Fruit fly (Drosophila melanogaster) whole organism, embryonic: ENCODE results near the gene Bet5.

Experiments used
- CG12769 ChIP-seq: fragments of 200-800 bp; sonication (Bioruptor generic); optimal IDR thresholded peaks from 2 replicates; lab custom pipeline; 2019; ENCODE audit warnings: missing biosample characterization, mild to moderate bottlenecking, missing genetic modification characterization, moderate library complexity
- HLH4C ChIP-seq: fragments of 200-800 bp; sonication (Bioruptor generic); IDR thresholded peaks from 3 replicates; pipeline ENCODE4 v1.3.6; 2022; ENCODE audit warnings: missing biosample characterization, missing genetic modification characterization; ENCODE audit not compliant: partially characterized antibody
- MTF-1 ChIP-seq: fragments of 200-800 bp; sonication (Bioruptor generic); optimal IDR thresholded peaks from 2 replicates; lab custom pipeline; 2018; ENCODE audit warnings: missing biosample characterization, mild to moderate bottlenecking, missing genetic modification characterization, borderline replicate concordance
- NC2β ChIP-seq: fragments of 200-800 bp; sonication (Bioruptor generic); optimal IDR thresholded peaks from 2 replicates; lab custom pipeline; 2016; ENCODE audit warnings: missing biosample characterization, missing genetic modification characterization
- pita ChIP-seq: fragments of 200-800 bp; sonication (Bioruptor generic); optimal IDR thresholded peaks from 2 replicates; lab custom pipeline; 2017; ENCODE audit warnings: missing biosample characterization, mild to moderate bottlenecking, missing genetic modification characterization
- usp ChIP-seq: fragments of >200 bp; optimal IDR thresholded peaks from 2 replicates; lab custom pipeline; 2017; ENCODE audit warnings: missing biosample characterization, missing genetic modification characterization

DNA sequence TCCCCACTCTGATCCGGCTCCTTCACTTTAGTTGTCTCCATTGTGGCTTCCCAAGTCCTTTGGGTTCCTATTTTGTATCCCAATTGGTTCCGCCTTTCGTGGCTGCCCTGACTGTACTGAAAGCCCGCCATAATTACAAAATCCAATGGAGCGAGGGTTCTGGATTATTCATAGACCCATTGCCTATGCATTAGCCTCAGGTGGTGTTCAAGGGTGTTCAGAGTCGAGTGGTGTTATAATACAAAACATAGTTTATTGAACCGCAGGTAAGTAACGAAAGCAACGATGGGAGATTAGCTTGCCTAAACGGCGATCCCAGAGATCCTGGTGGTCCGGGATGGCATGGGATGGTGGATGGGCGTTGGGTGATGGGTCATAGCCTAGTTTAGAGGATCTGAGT lies 16.1 kb downstream of the Bet5 start, which contains the start of gene CG15531:
- TF ChIP-seq usp (GFP tag; lab: Kevin White, UChicago) (no peak), HLH4C (GFP tag; lab: Robert Waterston, UW) (no peak), pita (GFP tag; lab: Kevin White, UChicago) (no peak), NC2β (GFP tag; lab: Kevin White, UChicago) (no peak), CG12769 (tag; lab: Kevin White, UChicago) (no peak), MTF-1 (GFP tag; lab: Kevin White, UChicago) (no peak)
